Fruit fly (Drosophila melanogaster) whole organism, pupa: ENCODE data around the gene CG12725.

Source experiments
- CG10348 ChIP-seq: fragments of 200-800 bp; sonication (Bioruptor generic); IDR thresholded peaks from 2 replicates; pipeline ENCODE4 v1.3.6; 2022; ENCODE audit warnings: missing biosample characterization, missing genetic modification characterization
- CG14655 ChIP-seq: fragments of 200-800 bp; sonication (Bioruptor generic); optimal IDR thresholded peaks from 3 replicates; lab custom pipeline; 2017; ENCODE audit warnings: mild to moderate bottlenecking, missing biosample characterization, missing genetic modification reagents, missing genetic modification characterization
- CG17806 ChIP-seq: fragments of 200-800 bp; sonication (Bioruptor generic); optimal IDR thresholded peaks from 2 replicates; lab custom pipeline; 2018; ENCODE audit warnings: missing biosample characterization, mild to moderate bottlenecking, missing genetic modification characterization, moderate library complexity
- CG8159 ChIP-seq: fragments of 200-800 bp; sonication (Bioruptor generic); optimal IDR thresholded peaks from 3 replicates; lab custom pipeline; 2018; ENCODE audit warnings: missing biosample characterization, mild to moderate bottlenecking, missing genetic modification characterization, moderate library complexity
- CG9948 ChIP-seq: fragments of 200-800 bp; sonication (Bioruptor generic); optimal IDR thresholded peaks from 2 replicates; lab custom pipeline; 2018; ENCODE audit warnings: missing biosample characterization, mild to moderate bottlenecking, missing genetic modification characterization, moderate library complexity
- D1 ChIP-seq: fragments of 200-800 bp; sonication (Bioruptor generic); optimal IDR thresholded peaks from 2 replicates; lab custom pipeline; 2018; ENCODE audit warnings: missing biosample characterization, mild to moderate bottlenecking, missing genetic modification characterization, moderate library complexity
- Pif1A ChIP-seq: fragments of 200-800 bp; sonication (Bioruptor generic); optimal IDR thresholded peaks from 3 replicates; lab custom pipeline; 2016; ENCODE audit warnings: missing biosample characterization, missing genetic modification characterization
- fd96Ca ChIP-seq: fragments of 200-800 bp; sonication (Bioruptor generic); IDR thresholded peaks from 3 replicates; pipeline ENCODE4 v1.3.6; 2022; ENCODE audit warnings: missing biosample characterization, missing genetic modification characterization

dm6 chrX:13450754-13451153 lies 48.1 kb upstream of the CG12725 start:
- TF ChIP-seq fd96Ca (GFP tag; lab: Robert Waterston, UW): no peak
- TF ChIP-seq CG10348: no peak
- TF ChIP-seq D1 (tag; lab: Kevin White, UChicago): no peak
- TF ChIP-seq CG14655 (GFP tag; lab: Kevin White, UChicago): peak; percentile 29
- TF ChIP-seq Pif1A (GFP tag; lab: Kevin White, UChicago): no peak
- TF ChIP-seq CG9948 (tag; lab: Kevin White, UChicago): no peak
- TF ChIP-seq CG8159 (tag; lab: Kevin White, UChicago): no peak
- TF ChIP-seq CG17806: no peak
